Worm (Caenorhabditis elegans) whole organism, early embryonic: ENCODE results near the gene cut-2.

ENCODE experiments used
- B0310.2 ChIP-seq: sonication (generic microtip); optimal IDR thresholded peaks from 2 replicates; lab custom pipeline; 2016; ENCODE audit warnings: mild to moderate bottlenecking, missing genetic modification characterization, missing compliant biosample characterization
- F13C5.2 ChIP-seq: sonication (generic microtip); optimal IDR thresholded peaks from 2 replicates; lab custom pipeline; 2017; ENCODE audit warnings: mild to moderate bottlenecking, missing genetic modification characterization, inconsistent platforms, missing compliant biosample characterization
- aly-1 ChIP-seq: sonication (generic microtip); optimal IDR thresholded peaks from 2 replicates; lab custom pipeline; 2016; ENCODE audit warnings: missing genetic modification characterization, missing compliant biosample characterization
- ama-1 ChIP-seq: fragments of 150-350 bp; optimal IDR thresholded peaks from 2 replicates; lab custom pipeline; 2014
- ceh-13 ChIP-seq: fragments of 200-800 bp; sonication (Bioruptor generic); optimal IDR thresholded peaks from 2 replicates; lab custom pipeline; 2018; ENCODE audit warnings: mild to moderate bottlenecking, missing genetic modification characterization, missing compliant biosample characterization
- ceh-36 ChIP-seq: sonication (generic microtip); optimal IDR thresholded peaks from 2 replicates; lab custom pipeline; 2016; ENCODE audit warnings: missing genetic modification characterization, inconsistent platforms, missing compliant biosample characterization
- ets-7 ChIP-seq: sonication (generic microtip); optimal IDR thresholded peaks from 2 replicates; lab custom pipeline; 2016; ENCODE audit warnings: missing genotype, missing genetic modification characterization, missing compliant biosample characterization
- flt-1 ChIP-seq: fragments of 200-800 bp; sonication (Bioruptor generic); IDR thresholded peaks from 2 replicates; pipeline ENCODE4 v1.3.6; 2022; ENCODE audit warnings: missing genetic modification characterization, missing compliant biosample characterization
- hmbx-1 ChIP-seq: sonication (generic microtip); optimal IDR thresholded peaks from 2 replicates; lab custom pipeline; 2016; ENCODE audit warnings: mild to moderate bottlenecking, missing genetic modification characterization, missing compliant biosample characterization
- hmg-4 ChIP-seq: fragments of 200-800 bp; sonication (Bioruptor generic); optimal IDR thresholded peaks from 2 replicates; lab custom pipeline; 2018; ENCODE audit warnings: mild to moderate bottlenecking, missing genetic modification characterization, missing compliant biosample characterization
- hnd-1 ChIP-seq: sonication (generic microtip); optimal IDR thresholded peaks from 2 replicates; lab custom pipeline; 2016; ENCODE audit warnings: missing genetic modification characterization, missing compliant biosample characterization
- pes-1 ChIP-seq: fragments of 200-800 bp; sonication (Bioruptor generic); IDR thresholded peaks from 2 replicates; pipeline ENCODE4 v1.3.6; 2022; ENCODE audit warnings: missing genetic modification reagents, missing genetic modification characterization, missing compliant biosample characterization
- scrt-1 ChIP-seq: fragments of 200-800 bp; sonication (Bioruptor generic); IDR thresholded peaks from 2 replicates; pipeline ENCODE4 v1.3.6; 2022; ENCODE audit warnings: missing genetic modification characterization, missing compliant biosample characterization
- sea-1 ChIP-seq: fragments of 200-800 bp; sonication (Bioruptor generic); conservative IDR thresholded peaks from 2 replicates; pipeline ENCODE4 v1.3.6; 2022; ENCODE audit warnings: missing genetic modification characterization, missing compliant biosample characterization
- tbx-11 ChIP-seq: fragments of 200-800 bp; sonication (Bioruptor generic); IDR thresholded peaks from 2 replicates; pipeline ENCODE4 v1.3.6; 2022; ENCODE audit warnings: missing genetic modification characterization, missing compliant biosample characterization
- tbx-37 ChIP-seq: fragments of 200-800 bp; sonication (Bioruptor generic); conservative IDR thresholded peaks from 2 replicates; pipeline ENCODE4 v1.3.6; 2022; ENCODE audit warnings: missing genetic modification reagents, missing genetic modification characterization, missing compliant biosample characterization
- tra-4 ChIP-seq: sonication (generic microtip); optimal IDR thresholded peaks from 2 replicates; lab custom pipeline; 2017; ENCODE audit warnings: missing genetic modification characterization, missing compliant biosample characterization

cut-2 gene

ce11 chrV:13414585-13414984, at the start of gene cut-2:
TSS of gene cut-2 (plus strand) at chrV:13414949.
- no peak for TF ChIP-seq F13C5.2 (tag; lab: Kevin White, UChicago)

ce11 chrV:13366488-13366887, 48.3 kb upstream of the cut-2 start:
- TF ChIP-seq hmg-4 (GFP tag; lab: Kevin White, UChicago), result no peak
- no peak for TF ChIP-seq sea-1 (GFP tag; lab: Robert Waterston, UW)
- no peak for TF ChIP-seq tra-4 (tag; lab: Kevin White, UChicago)
- no peak for TF ChIP-seq tbx-37 (GFP tag; lab: Robert Waterston, UW)
- no peak for TF ChIP-seq pes-1 (GFP tag; lab: Robert Waterston, UW)
- TF ChIP-seq ceh-13, result no peak
- TF ChIP-seq flt-1 (GFP tag; lab: Robert Waterston, UW), result no peak
- TF ChIP-seq ets-7 (tag; lab: Kevin White, UChicago), result no peak
- TF ChIP-seq hnd-1, result no peak
- TF ChIP-seq F13C5.2 (tag; lab: Kevin White, UChicago), result no peak
- TF ChIP-seq B0310.2 (tag; lab: Kevin White, UChicago), result no peak
- TF ChIP-seq tbx-11 (GFP tag; lab: Robert Waterston, UW), result no peak
- TF ChIP-seq scrt-1 (GFP tag; lab: Robert Waterston, UW), result no peak

ce11 chrV:13367024-13367423, 47.7 kb upstream of the cut-2 start, which contains the start of gene srx-125:
TSS of gene srx-125 (plus strand) at chrV:13367324.
- no peak for TF ChIP-seq ceh-36 (tag; lab: Kevin White, UChicago)
- no peak for TF ChIP-seq B0310.2 (tag; lab: Kevin White, UChicago)
- TF ChIP-seq ama-1 (lab: Kevin White, UChicago), result no peak
- TF ChIP-seq F13C5.2 (tag; lab: Kevin White, UChicago), result no peak

- TF ChIP-seq pes-1 (GFP tag; lab: Robert Waterston, UW), result no peak
- no peak for TF ChIP-seq B0310.2 (tag; lab: Kevin White, UChicago)
- TF ChIP-seq tra-4 (tag; lab: Kevin White, UChicago), result no peak
- no peak for TF ChIP-seq scrt-1 (GFP tag; lab: Robert Waterston, UW)
- TF ChIP-seq flt-1 (GFP tag; lab: Robert Waterston, UW), result no peak
- TF ChIP-seq tbx-11 (GFP tag; lab: Robert Waterston, UW), result no peak
- TF ChIP-seq ceh-13, result no peak
- TF ChIP-seq sea-1 (GFP tag; lab: Robert Waterston, UW), result no peak
- TF ChIP-seq ets-7 (tag; lab: Kevin White, UChicago), result no peak
- TF ChIP-seq aly-1 (tag; lab: Kevin White, UChicago), result no peak
- no peak for TF ChIP-seq tbx-37 (GFP tag; lab: Robert Waterston, UW)
- TF ChIP-seq hmg-4 (GFP tag; lab: Kevin White, UChicago), result no peak
- TF ChIP-seq ama-1 (lab: Kevin White, UChicago), result no peak
- TF ChIP-seq F13C5.2 (tag; lab: Kevin White, UChicago), result no peak
- TF ChIP-seq hnd-1, result no peak
- TF ChIP-seq ceh-36 (tag; lab: Kevin White, UChicago), result no peak
- TF ChIP-seq hmbx-1 (tag; lab: Kevin White, UChicago), result no peak
These were observed 45.1 kb upstream of the cut-2 start for ce11 chrV:13369663-13370062.

ce11 chrV:13370265-13370664, 44.5 kb upstream of the cut-2 start:
- TF ChIP-seq scrt-1 (GFP tag; lab: Robert Waterston, UW), result no peak
- no peak for TF ChIP-seq tra-4 (tag; lab: Kevin White, UChicago)
- TF ChIP-seq ceh-13, result no peak
- TF ChIP-seq hmg-4 (GFP tag; lab: Kevin White, UChicago), result no peak
- TF ChIP-seq F13C5.2 (tag; lab: Kevin White, UChicago), result no peak
- no peak for TF ChIP-seq hnd-1
- TF ChIP-seq flt-1 (GFP tag; lab: Robert Waterston, UW), result no peak
- TF ChIP-seq tbx-37 (GFP tag; lab: Robert Waterston, UW), result no peak
- TF ChIP-seq pes-1 (GFP tag; lab: Robert Waterston, UW), result no peak
- no peak for TF ChIP-seq aly-1 (tag; lab: Kevin White, UChicago)
- TF ChIP-seq ets-7 (tag; lab: Kevin White, UChicago), result no peak
- no peak for TF ChIP-seq tbx-11 (GFP tag; lab: Robert Waterston, UW)
- no peak for TF ChIP-seq ama-1 (lab: Kevin White, UChicago)
- no peak for TF ChIP-seq sea-1 (GFP tag; lab: Robert Waterston, UW)
- TF ChIP-seq hmbx-1 (tag; lab: Kevin White, UChicago), result no peak
- TF ChIP-seq ceh-36 (tag; lab: Kevin White, UChicago), result no peak
- TF ChIP-seq B0310.2 (tag; lab: Kevin White, UChicago), result no peak

ce11 chrV:13371336-13371735, 43.4 kb upstream of the cut-2 start:
- TF ChIP-seq scrt-1 (GFP tag; lab: Robert Waterston, UW) (no peak), tra-4 (tag; lab: Kevin White, UChicago) (no peak)

- TF ChIP-seq hnd-1, result no peak
These were observed 41.9 kb upstream of the cut-2 start for ce11 chrV:13372821-13373220.

ce11 chrV:13373643-13374042, 41.1 kb upstream of the cut-2 start:
- TF ChIP-seq ceh-36 (tag; lab: Kevin White, UChicago) (no peak), hnd-1 (no peak), tra-4 (tag; lab: Kevin White, UChicago) (no peak), B0310.2 (tag; lab: Kevin White, UChicago) (no peak), pes-1 (GFP tag; lab: Robert Waterston, UW) (no peak), F13C5.2 (tag; lab: Kevin White, UChicago) (no peak), ets-7 (tag; lab: Kevin White, UChicago) (no peak), ceh-13 (no peak), tbx-37 (GFP tag; lab: Robert Waterston, UW) (no peak), hmg-4 (GFP tag; lab: Kevin White, UChicago) (no peak), ama-1 (lab: Kevin White, UChicago) (no peak)
